Fruit fly (Drosophila melanogaster): ENCODE data around the gene Arp5.
A peak's percentile ranks its signal among the peaks of the same experiment; 100 is the strongest.

The Arp5 gene

dm6 chr3R:18167416-18168237, 17.7 kb upstream of the Arp5 start, which contains the start of gene wrd (continued):
- TF ChIP-seq CG7928 (GFP tag; optimal IDR thresholded peaks at IDR 0.05) (peak; percentile 86), Ets65A (GFP tag) (no peak), Xbp1 (GFP tag; optimal IDR thresholded peaks at IDR 0.05) (peak; percentile 38), chm (GFP tag; IDR thresholded peaks at IDR 0.05) (no peak), Hmr (GFP tag; optimal IDR thresholded peaks at IDR 0.05) (no peak), CG30403 (GFP tag; optimal IDR thresholded peaks at IDR 0.05) (peak; percentile 53), CG1024 (GFP tag; IDR thresholded peaks at IDR 0.05) (no peak), sisA (GFP tag; IDR thresholded peaks at IDR 0.05) (0 out of 2 replicates have a peak, but pooled peaks have one; percentile 9), bigmax (GFP tag; optimal IDR thresholded peaks at IDR 0.05) (no peak), nerfin-1 (tag; optimal IDR thresholded peaks at IDR 0.05) (peak; percentile 39), CG3407 (GFP tag; optimal IDR thresholded peaks at IDR 0.05) (no peak), CG14860 (GFP tag; IDR thresholded peaks at IDR 0.05; ENCODE audit: partially characterized antibody) (no peak), CG9437 (GFP tag; optimal IDR thresholded peaks at IDR 0.05) (no peak), CG32772 (GFP tag; IDR thresholded peaks at IDR 0.05) (no peak), CG12391 (tag; optimal IDR thresholded peaks at IDR 0.05) (peak; percentile 3), vnd (GFP tag; IDR thresholded peaks at IDR 0.05; ENCODE audit: partially characterized antibody) (no peak), pros (GFP tag; optimal IDR thresholded peaks at IDR 0.05) (no peak), otp (GFP tag; IDR thresholded peaks at IDR 0.05) (no peak), tio (GFP tag; optimal IDR thresholded peaks at IDR 0.05) (peak; percentile 22), ase (GFP tag; IDR thresholded peaks at IDR 0.05) (no peak), CG16813 (GFP tag; IDR thresholded peaks at IDR 0.05; ENCODE audit: partially characterized antibody) (no peak), CG11560 (tag; IDR thresholded peaks at IDR 0.05) (no peak), Mes4 (GFP tag; optimal IDR thresholded peaks at IDR 0.05) (no peak), CG17802 (tag; optimal IDR thresholded peaks at IDR 0.05) (no peak), exex (tag; optimal IDR thresholded peaks at IDR 0.05) (no peak), gsb (GFP tag; IDR thresholded peaks at IDR 0.05) (no peak), rib (GFP tag; IDR thresholded peaks at IDR 0.05) (peak; percentile 81; the same call in 1 of the 2 replicates), pho (GFP tag; optimal IDR thresholded peaks at IDR 0.05) (no peak), CG31388 (GFP tag; optimal IDR thresholded peaks at IDR 0.05) (no peak), Fer1 (GFP tag; optimal IDR thresholded peaks at IDR 0.05) (peak; percentile 13), Six4 (GFP tag; optimal IDR thresholded peaks at IDR 0.05) (no peak), ATbp (GFP tag; optimal IDR thresholded peaks at IDR 0.05) (no peak), ato (GFP tag; IDR thresholded peaks at IDR 0.05; ENCODE audit: partially characterized antibody) (0 out of 2 replicates have a peak, but pooled peaks have one; percentile 18), CG10654 (GFP tag; optimal IDR thresholded peaks at IDR 0.05) (no peak), D (optimal IDR thresholded peaks at IDR 0.05) (no peak), D (GFP tag; optimal IDR thresholded peaks at IDR 0.05) (no peak), Optix (GFP tag; IDR thresholded peaks at IDR 0.05) (no peak), Chrac-16 (GFP tag; optimal IDR thresholded peaks at IDR 0.05) (no peak), Rx (GFP tag; IDR thresholded peaks at IDR 0.05) (no peak), Hsf (GFP tag; optimal IDR thresholded peaks at IDR 0.05) (no peak), fd3F (GFP tag; optimal IDR thresholded peaks at IDR 0.05) (no peak), salm (tag; optimal IDR thresholded peaks at IDR 0.05) (no peak), dpn (GFP tag; optimal IDR thresholded peaks at IDR 0.05) (peak in 1 of 2 experiments; percentile 17), CrebB (tag; optimal IDR thresholded peaks at IDR 0.05) (no peak), CG13287 (GFP tag; IDR thresholded peaks at IDR 0.05; ENCODE audit: partially characterized antibody) (peak; percentile 62), ap (GFP tag; IDR thresholded peaks at IDR 0.05) (no peak), dm (GFP tag; optimal IDR thresholded peaks at IDR 0.05) (no peak), CG10321 (GFP tag; IDR thresholded peaks at IDR 0.05) (no peak), HLH3B (GFP tag; IDR thresholded peaks at IDR 0.05) (peak; percentile 25; the same call in 1 of the 2 replicates), CG14441 (GFP tag; IDR thresholded peaks at IDR 0.05) (peak; percentile 14; the same call in 1 of the 2 replicates)
